Fruit fly (Drosophila melanogaster) whole organism, embryonic: ENCODE results near the gene CG31948.

ENCODE experiments used
- BEAF-32 ChIP-seq: fragments of 200-800 bp; sonication (Bioruptor generic); optimal IDR thresholded peaks from 3 replicates; lab custom pipeline; 2017; ENCODE audit warnings: missing biosample characterization, missing genetic modification characterization, mild to moderate bottlenecking, moderate library complexity, missing genetic modification reagents
- Bgb ChIP-seq: fragments of 200-800 bp; sonication (Bioruptor generic); IDR thresholded peaks from 2 replicates; pipeline ENCODE4 v1.3.6; 2022; ENCODE audit warnings: missing biosample characterization, missing genetic modification characterization; ENCODE audit not compliant: partially characterized antibody
- CG10209 ChIP-seq: fragments of 200-800 bp; sonication (Bioruptor generic); optimal IDR thresholded peaks from 3 replicates; lab custom pipeline; 2017; ENCODE audit warnings: missing biosample characterization, mild to moderate bottlenecking, missing genetic modification characterization, missing genetic modification reagents
- CG10274 ChIP-seq: fragments of 200-800 bp; sonication (Bioruptor generic); optimal IDR thresholded peaks from 3 replicates; lab custom pipeline; 2017; ENCODE audit warnings: missing biosample characterization, mild to moderate bottlenecking, missing genetic modification characterization
- CG10565 ChIP-seq: fragments of 200-800 bp; sonication (Bioruptor generic); optimal IDR thresholded peaks from 3 replicates; lab custom pipeline; 2016; ENCODE audit warnings: missing biosample characterization, mild to moderate bottlenecking, missing genetic modification characterization
- CG12219 ChIP-seq: fragments of 200-800 bp; sonication (Bioruptor generic); optimal IDR thresholded peaks from 3 replicates; lab custom pipeline; 2018; ENCODE audit warnings: missing biosample characterization, mild to moderate bottlenecking, missing genetic modification characterization
- CG15479 ChIP-seq: fragments of 200-800 bp; sonication (Bioruptor generic); optimal IDR thresholded peaks from 3 replicates; lab custom pipeline; 2019; ENCODE audit warnings: missing biosample characterization, mild to moderate bottlenecking, missing genetic modification characterization, moderate library complexity
- CG15601 ChIP-seq: fragments of 200-800 bp; sonication (Bioruptor generic); optimal IDR thresholded peaks from 3 replicates; lab custom pipeline; 2019; ENCODE audit warnings: missing biosample characterization, mild to moderate bottlenecking, missing genetic modification characterization, moderate library complexity
- CG1603 ChIP-seq: fragments of 200-800 bp; sonication (Bioruptor generic); optimal IDR thresholded peaks from 2 replicates; lab custom pipeline; 2019; ENCODE audit warnings: missing biosample characterization, mild to moderate bottlenecking, missing genetic modification characterization, moderate library complexity
- CG16813 ChIP-seq: fragments of 200-800 bp; sonication (Bioruptor generic); IDR thresholded peaks from 3 replicates; pipeline ENCODE4 v1.3.6; 2022; ENCODE audit warnings: missing biosample characterization, missing genetic modification characterization; ENCODE audit not compliant: partially characterized antibody
- CG18011 ChIP-seq: fragments of 200-800 bp; sonication (Bioruptor generic); optimal IDR thresholded peaks from 2 replicates; lab custom pipeline; 2017; ENCODE audit warnings: missing biosample characterization, missing genetic modification characterization, mild to moderate bottlenecking, moderate library complexity, missing genotype
- CG2116 ChIP-seq: fragments of 200-800 bp; sonication (Bioruptor generic); optimal IDR thresholded peaks from 3 replicates; lab custom pipeline; 2018; ENCODE audit warnings: missing biosample characterization, mild to moderate bottlenecking, missing genetic modification characterization
- CG4328 ChIP-seq: fragments of 200-800 bp; sonication (Bioruptor generic); optimal IDR thresholded peaks from 3 replicates; lab custom pipeline; 2017; ENCODE audit warnings: missing biosample characterization, missing genetic modification reagents, missing genetic modification characterization
- CG6765 ChIP-seq: fragments of 200-800 bp; sonication (Bioruptor generic); optimal IDR thresholded peaks from 3 replicates; lab custom pipeline; 2017; ENCODE audit warnings: missing biosample characterization, mild to moderate bottlenecking, missing genetic modification characterization
- CG6791 ChIP-seq: fragments of 200-800 bp; sonication (Bioruptor generic); IDR thresholded peaks from 3 replicates; pipeline ENCODE4 v1.3.6; 2022; ENCODE audit warnings: missing biosample characterization, missing genetic modification characterization; ENCODE audit not compliant: partially characterized antibody
- CG8290 ChIP-seq, 3 experiments: fragments of 200-800 bp; sonication (Bioruptor generic); optimal IDR thresholded peaks; 2 replicates each; lab custom pipeline; 2016 to 2019; ENCODE audit warnings: missing biosample characterization in 3 of 3, missing genetic modification characterization in 3 of 3, mild to moderate bottlenecking in 2 of 3, moderate library complexity in 1 of 3
- CG9215 ChIP-seq: fragments of 200-800 bp; sonication (Bioruptor generic); IDR thresholded peaks from 2 replicates; pipeline ENCODE4 v1.3.6; 2022; ENCODE audit warnings: missing biosample characterization, missing genetic modification characterization
- CG9797 ChIP-seq: fragments of 200-800 bp; sonication (Bioruptor generic); optimal IDR thresholded peaks from 3 replicates; lab custom pipeline; 2018; ENCODE audit warnings: missing biosample characterization, mild to moderate bottlenecking, missing genetic modification characterization
- CHES-1-like ChIP-seq: fragments of 200-800 bp; sonication (Bioruptor generic); optimal IDR thresholded peaks from 2 replicates; lab custom pipeline; 2016; ENCODE audit warnings: missing biosample characterization, missing genetic modification characterization
- Deaf1 ChIP-seq: fragments of 200-800 bp; optimal IDR thresholded peaks from 3 replicates; lab custom pipeline; 2019; ENCODE audit warnings: missing biosample characterization, mild to moderate bottlenecking, missing genetic modification characterization, moderate library complexity
- Dll ChIP-seq: fragments of 200-800 bp; sonication (Bioruptor generic); IDR thresholded peaks from 4 replicates; pipeline ENCODE4 v1.3.6; 2022; ENCODE audit warnings: missing biosample characterization, missing genetic modification characterization; ENCODE audit not compliant: partially characterized antibody
- Dp ChIP-seq: fragments of 200-800 bp; sonication (Bioruptor generic); optimal IDR thresholded peaks from 2 replicates; lab custom pipeline; 2018; ENCODE audit warnings: missing biosample characterization, mild to moderate bottlenecking, missing genetic modification characterization, moderate library complexity
- HmgD ChIP-seq: fragments of 200-800 bp; sonication (Bioruptor generic); optimal IDR thresholded peaks from 3 replicates; lab custom pipeline; 2016; ENCODE audit warnings: missing biosample characterization, missing genetic modification characterization
- HmgZ ChIP-seq: fragments of 200-800 bp; sonication (Bioruptor generic); optimal IDR thresholded peaks from 2 replicates; lab custom pipeline; 2018; ENCODE audit warnings: missing biosample characterization, mild to moderate bottlenecking, missing genetic modification characterization
- Lhr ChIP-seq: fragments of 200-800 bp; sonication (Bioruptor generic); optimal IDR thresholded peaks from 3 replicates; lab custom pipeline; 2017; ENCODE audit warnings: mild to moderate bottlenecking, missing biosample characterization, missing genetic modification reagents, missing genetic modification characterization
- MBD-R2 ChIP-seq: fragments of 200-800 bp; sonication (Bioruptor generic); IDR thresholded peaks from 2 replicates; pipeline ENCODE4 v1.3.6; 2022; ENCODE audit warnings: missing biosample characterization, missing genetic modification characterization
- Myb ChIP-seq: fragments of 200-800 bp; sonication (Bioruptor generic); optimal IDR thresholded peaks from 2 replicates; lab custom pipeline; 2016; ENCODE audit warnings: missing biosample characterization, missing genetic modification characterization
- NC2β ChIP-seq: fragments of 200-800 bp; sonication (Bioruptor generic); optimal IDR thresholded peaks from 2 replicates; lab custom pipeline; 2016; ENCODE audit warnings: missing biosample characterization, missing genetic modification characterization
- Opbp ChIP-seq: fragments of 200-800 bp; sonication (Bioruptor generic); IDR thresholded peaks from 3 replicates; pipeline ENCODE4 v1.3.6; 2022; ENCODE audit warnings: missing biosample characterization, missing genetic modification characterization; ENCODE audit not compliant: partially characterized antibody
- Rx ChIP-seq: fragments of 200-800 bp; sonication (Bioruptor generic); IDR thresholded peaks from 2 replicates; pipeline ENCODE4 v1.3.6; 2022; ENCODE audit warnings: missing biosample characterization, missing genetic modification characterization
- Trl ChIP-seq, 3 experiments: fragments of >200 bp in 2 of 3; fragments of 200-800 bp in 1 of 3; sonication (Bioruptor generic) in 1 of 3; optimal IDR thresholded peaks; 2 replicates in 1 of 3; 3 replicates in 2 of 3; lab custom pipeline; 2016 to 2017; ENCODE audit warnings: missing biosample characterization in 1 of 3, missing genetic modification characterization in 1 of 3
- YL-1 ChIP-seq: fragments of 200-800 bp; sonication (Bioruptor generic); optimal IDR thresholded peaks from 3 replicates; lab custom pipeline; 2017; ENCODE audit warnings: missing biosample characterization, mild to moderate bottlenecking, missing genetic modification characterization
- amos ChIP-seq: fragments of 200-800 bp; sonication (Bioruptor generic); IDR thresholded peaks from 2 replicates; pipeline ENCODE4 v1.3.6; 2022; ENCODE audit warnings: missing biosample characterization, missing genetic modification characterization; ENCODE audit not compliant: partially characterized antibody
- bbx ChIP-seq: fragments of 200-800 bp; sonication (Bioruptor generic); IDR thresholded peaks from 2 replicates; pipeline ENCODE4 v1.3.6; 2022; ENCODE audit warnings: missing biosample characterization, missing genetic modification characterization; ENCODE audit not compliant: partially characterized antibody
- chn ChIP-seq: fragments of 200-800 bp; sonication (Bioruptor generic); optimal IDR thresholded peaks from 2 replicates; lab custom pipeline; 2016; ENCODE audit warnings: missing biosample characterization, missing genetic modification characterization
- dpn ChIP-seq, 2 experiments: fragments of 200-800 bp; sonication (Bioruptor generic); optimal IDR thresholded peaks; 3 replicates each; lab custom pipeline; 2016; ENCODE audit warnings: missing biosample characterization in 2 of 2, missing genetic modification characterization in 2 of 2
- gfzf ChIP-seq: fragments of 200-800 bp; sonication (Bioruptor generic); optimal IDR thresholded peaks from 2 replicates; lab custom pipeline; 2016; ENCODE audit warnings: missing biosample characterization, mild to moderate bottlenecking, missing genetic modification characterization, moderate library complexity
- mam ChIP-seq: fragments of 200-800 bp; sonication (Bioruptor generic); optimal IDR thresholded peaks from 3 replicates; lab custom pipeline; 2016; ENCODE audit warnings: missing biosample characterization, missing genetic modification characterization
- nerfin-1 ChIP-seq: fragments of 200-800 bp; sonication (Bioruptor generic); optimal IDR thresholded peaks from 3 replicates; lab custom pipeline; 2019; ENCODE audit warnings: missing biosample characterization, mild to moderate bottlenecking, missing genetic modification characterization, moderate library complexity
- nmo ChIP-seq: fragments of 200-800 bp; sonication (Bioruptor generic); optimal IDR thresholded peaks from 2 replicates; lab custom pipeline; 2018; ENCODE audit warnings: missing biosample characterization, mild to moderate bottlenecking, missing genetic modification characterization, moderate library complexity
- pzg ChIP-seq: fragments of 200-800 bp; sonication (Bioruptor generic); optimal IDR thresholded peaks from 3 replicates; lab custom pipeline; 2018; ENCODE audit warnings: missing biosample characterization, mild to moderate bottlenecking, missing genetic modification characterization, moderate library complexity
- row ChIP-seq: fragments of 200-800 bp; sonication (Bioruptor generic); IDR thresholded peaks from 3 replicates; pipeline ENCODE4 v1.3.6; 2022; ENCODE audit warnings: missing biosample characterization, missing genetic modification characterization
- sc ChIP-seq, 3 experiments: fragments of >200 bp in 2 of 3; fragments of 200-800 bp in 1 of 3; sonication (Bioruptor generic) in 1 of 3; optimal IDR thresholded peaks; 2 replicates in 2 of 3; 3 replicates in 1 of 3; lab custom pipeline; 2017; ENCODE audit warnings: mild to moderate bottlenecking in 1 of 3, missing biosample characterization in 1 of 3, missing genetic modification characterization in 1 of 3, missing genetic modification reagents in 1 of 3
- sd ChIP-seq: fragments of 200-800 bp; sonication (Bioruptor generic); optimal IDR thresholded peaks from 3 replicates; lab custom pipeline; 2018; ENCODE audit warnings: missing biosample characterization, mild to moderate bottlenecking, missing genetic modification characterization, moderate library complexity
- stwl ChIP-seq: fragments of 200-800 bp; sonication (Bioruptor generic); optimal IDR thresholded peaks from 3 replicates; lab custom pipeline; 2018; ENCODE audit warnings: missing biosample characterization, mild to moderate bottlenecking, missing genetic modification characterization, moderate library complexity
- vvl ChIP-seq: fragments of 200-800 bp; sonication (Bioruptor generic); IDR thresholded peaks from 2 replicates; pipeline ENCODE4 v1.3.6; 2022; ENCODE audit warnings: missing biosample characterization, missing genetic modification characterization
- zfh1 ChIP-seq: fragments of 200-800 bp; sonication (Bioruptor generic); IDR thresholded peaks from 3 replicates; pipeline ENCODE4 v1.3.6; 2022; ENCODE audit warnings: missing biosample characterization, missing genetic modification characterization

The CG31948 gene

dm6 chr2L:2382971-2383370, 33.5 kb downstream of the CG31948 start, which contains the start of gene PIG-Wa (continued):
- peak in 1 of 2 experiments; percentile 11 for TF ChIP-seq dpn (GFP tag; optimal IDR thresholded peaks at IDR 0.05; lab: Kevin White, UChicago)
- TF ChIP-seq sc (optimal IDR thresholded peaks at IDR 0.05; lab: Kevin White, UChicago): no peak
- no peak for TF ChIP-seq sc (GFP tag; optimal IDR thresholded peaks at IDR 0.05; lab: Kevin White, UChicago)
- 0 out of 3 replicates have a peak, but pooled peaks have one; percentile 31 for TF ChIP-seq zfh1 (GFP tag; lab: Robert Waterston, UW)
- TF ChIP-seq CG15601: peak; percentile 18
- TF ChIP-seq CG8290 (GFP tag; optimal IDR thresholded peaks at IDR 0.05; lab: Kevin White, UChicago): no peak
- peak in 1 of 2 experiments; percentile 18 for TF ChIP-seq CG8290 (tag; optimal IDR thresholded peaks at IDR 0.05; lab: Kevin White, UChicago)
- peak; percentile 56 for TF ChIP-seq CG1603 (tag; lab: Kevin White, UChicago)
- TF ChIP-seq HmgZ (tag; lab: Kevin White, UChicago): peak; percentile 13
- TF ChIP-seq YL-1 (GFP tag; lab: Kevin White, UChicago): peak; percentile 8
- TF ChIP-seq HmgD (GFP tag; lab: Kevin White, UChicago): peak; percentile 29
- TF ChIP-seq row: peak; percentile 39; the same call in 1 of the 3 replicates
- peak; percentile 52; the same call in 1 of the 2 replicates for TF ChIP-seq vvl (GFP tag; lab: Robert Waterston, UW)
- TF ChIP-seq nmo (GFP tag; lab: Kevin White, UChicago): peak; percentile 64
- TF ChIP-seq bbx (GFP tag; lab: Robert Waterston, UW): peak; percentile 38; the same call in 1 of the 2 replicates
- TF ChIP-seq nerfin-1 (tag; lab: Kevin White, UChicago): peak; percentile 80
- peak; percentile 70; the same call in 2 of the 3 replicates for TF ChIP-seq Opbp
- no peak for TF ChIP-seq CG9215 (GFP tag; lab: Robert Waterston, UW)
- no peak for TF ChIP-seq chn (GFP tag; lab: Kevin White, UChicago)
- peak; percentile 64 for TF ChIP-seq amos (GFP tag; lab: Robert Waterston, UW)
- TF ChIP-seq Dp (GFP tag; lab: Kevin White, UChicago): peak; percentile 91
- TF ChIP-seq BEAF-32: peak; percentile 39
- no peak for TF ChIP-seq CG6765 (GFP tag; lab: Kevin White, UChicago)
- TF ChIP-seq stwl (tag; lab: Kevin White, UChicago): peak; percentile 94
- TF ChIP-seq sd (tag; lab: Kevin White, UChicago): peak; percentile 56
- TF ChIP-seq mam (GFP tag; lab: Kevin White, UChicago): peak; percentile 6
- no peak for TF ChIP-seq CG4328
- peak; percentile 31 for TF ChIP-seq CG2116
- peak; percentile 32 for TF ChIP-seq Lhr
- peak; percentile 98 for TF ChIP-seq CG18011 (GFP tag; lab: Kevin White, UChicago)
- peak; percentile 56 for TF ChIP-seq Bgb (GFP tag; lab: Robert Waterston, UW)
- no peak for TF ChIP-seq Trl (optimal IDR thresholded peaks at IDR 0.05; lab: Kevin White, UChicago)
- TF ChIP-seq Trl (GFP tag; optimal IDR thresholded peaks at IDR 0.05; lab: Kevin White, UChicago): peak; percentile 5
- no peak for TF ChIP-seq CG10274
- peak; percentile 60 for TF ChIP-seq pzg (GFP tag; lab: Kevin White, UChicago)
- TF ChIP-seq Rx (GFP tag; lab: Robert Waterston, UW): no peak
- peak; percentile 5 for TF ChIP-seq NC2β (GFP tag; lab: Kevin White, UChicago)
- TF ChIP-seq CG10209: no peak
- TF ChIP-seq CHES-1-like: peak; percentile 7
- peak; percentile 96 for TF ChIP-seq MBD-R2 (GFP tag; lab: Robert Waterston, UW)
- TF ChIP-seq CG6791 (GFP tag; lab: Robert Waterston, UW): peak; percentile 62; the same call in 1 of the 3 replicates
- peak; percentile 71 for TF ChIP-seq gfzf (GFP tag; lab: Kevin White, UChicago)
- peak; percentile 55; the same call in 2 of the 3 replicates for TF ChIP-seq CG16813
- peak; percentile 19 for TF ChIP-seq CG9797 (GFP tag; lab: Kevin White, UChicago)
- no peak for TF ChIP-seq Deaf1 (tag; lab: Kevin White, UChicago)
- TF ChIP-seq Myb (GFP tag; lab: Kevin White, UChicago): peak; percentile 86
- TF ChIP-seq CG10565 (GFP tag; lab: Kevin White, UChicago): no peak
- 0 out of 4 replicates have a peak, but pooled peaks have one; percentile 17 for TF ChIP-seq Dll
- no peak for TF ChIP-seq CG15479 (GFP tag; lab: Kevin White, UChicago)
- no peak for TF ChIP-seq CG12219
